Worm (Caenorhabditis elegans) whole organism, L1 larva: Measurements from ENCODE around the gene ula-1.

ENCODE experiments used
- C04F5.9 ChIP-seq: sonication (generic microtip); optimal IDR thresholded peaks from 2 replicates; lab custom pipeline; 2016; ENCODE audit warnings: missing genetic modification characterization, missing compliant biosample characterization
- F16B12.6 ChIP-seq: fragments of 150-350 bp; optimal IDR thresholded peaks from 2 replicates; lab custom pipeline; 2014; ENCODE audit warnings: missing biosample characterization, missing genetic modification characterization
- Y116A8C.19 ChIP-seq: sonication (generic microtip); optimal IDR thresholded peaks from 2 replicates; lab custom pipeline; 2016; ENCODE audit warnings: missing compliant biosample characterization, missing genetic modification characterization, borderline replicate concordance
- aha-1 ChIP-seq: fragments of 150-350 bp; optimal IDR thresholded peaks from 2 replicates; lab custom pipeline; 2014; ENCODE audit warnings: missing biosample characterization, missing genetic modification characterization
- alr-1 ChIP-seq: fragments of 200-800 bp; sonication (Bioruptor generic); optimal IDR thresholded peaks from 2 replicates; lab custom pipeline; 2018; ENCODE audit warnings: borderline replicate concordance, mild to moderate bottlenecking, missing genetic modification characterization, missing compliant biosample characterization
- aly-2 ChIP-seq: fragments of 150-350 bp; optimal IDR thresholded peaks from 2 replicates; lab custom pipeline; 2014; ENCODE audit warnings: missing biosample characterization, missing genetic modification characterization
- ceh-8 ChIP-seq: fragments of 200-800 bp; sonication (Bioruptor generic); optimal IDR thresholded peaks from 2 replicates; lab custom pipeline; 2018; ENCODE audit warnings: mild to moderate bottlenecking, missing genetic modification characterization, moderate library complexity, missing compliant biosample characterization
- ceh-82 ChIP-seq, 3 experiments: fragments of 150-350 bp in 1 of 3; sonication (generic microtip) in 2 of 3; optimal IDR thresholded peaks; 2 replicates each; lab custom pipeline; 2014 to 2017; ENCODE audit warnings: missing biosample characterization in 3 of 3, missing genetic modification characterization in 3 of 3
- ceh-88 ChIP-seq: fragments of 200-800 bp; sonication (Bioruptor generic); IDR thresholded peaks from 2 replicates; pipeline ENCODE4 v1.3.6; 2022; ENCODE audit warnings: missing genetic modification characterization, missing compliant biosample characterization
- ceh-90 ChIP-seq: sonication (generic microtip); optimal IDR thresholded peaks from 2 replicates; lab custom pipeline; 2016; ENCODE audit warnings: missing genetic modification characterization, missing compliant biosample characterization
- ces-1 ChIP-seq: fragments of 150-350 bp; optimal IDR thresholded peaks from 2 replicates; lab custom pipeline; 2014; ENCODE audit warnings: missing biosample characterization, missing genetic modification reagents, missing genetic modification characterization
- dsc-1 ChIP-seq: sonication (generic microtip); optimal IDR thresholded peaks from 2 replicates; lab custom pipeline; 2016; ENCODE audit warnings: mild to moderate bottlenecking, missing genetic modification characterization, missing compliant biosample characterization
- efl-1 ChIP-seq, 4 experiments: fragments of 150-350 bp; optimal IDR thresholded peaks in 3 of 4; peaks in 1 of 4; 1 replicate in 1 of 4; 2 replicates in 3 of 4; lab custom pipeline; 2014; ENCODE audit warnings: missing biosample characterization in 2 of 4, missing genetic modification characterization in 2 of 4, missing genetic modification reagents in 2 of 4
- elt-3 ChIP-seq, 6 experiments: fragments of 150-350 bp in 1 of 6; sonication (generic microtip); optimal IDR thresholded peaks; 2 replicates each; lab custom pipeline; 2017 to 2018; ENCODE audit warnings: missing biosample characterization in 6 of 6, missing genetic modification characterization in 6 of 6, inconsistent platforms in 1 of 6
- fkh-10 ChIP-seq: sonication (generic microtip); optimal IDR thresholded peaks from 2 replicates; lab custom pipeline; 2017; ENCODE audit warnings: missing biosample characterization, missing genetic modification reagents, missing genetic modification characterization
- grh-1 ChIP-seq: fragments of 200-800 bp; sonication (Bioruptor generic); IDR thresholded peaks from 2 replicates; pipeline ENCODE4 v1.3.6; 2022; ENCODE audit warnings: missing genetic modification reagents, missing genetic modification characterization, missing compliant biosample characterization
- hlh-17 ChIP-seq: fragments of 200-800 bp; sonication (Bioruptor generic); optimal IDR thresholded peaks from 2 replicates; lab custom pipeline; 2018; ENCODE audit warnings: missing genetic modification characterization, mild to moderate bottlenecking, missing compliant biosample characterization, moderate library complexity, borderline replicate concordance
- isw-1 ChIP-seq: fragments of 200-800 bp; sonication (Bioruptor generic); IDR thresholded peaks from 2 replicates; pipeline ENCODE4 v1.3.6; 2022; ENCODE audit warnings: missing genetic modification characterization, missing compliant biosample characterization
- jun-1 ChIP-seq: fragments of 150-350 bp; optimal IDR thresholded peaks from 2 replicates; lab custom pipeline; 2014; ENCODE audit warnings: missing biosample characterization, missing genetic modification reagents, missing genetic modification characterization
- lin-15B ChIP-seq: fragments of 150-350 bp; sonication (generic microtip); optimal IDR thresholded peaks from 3 replicates; lab custom pipeline; 2014; ENCODE audit warnings: missing biosample characterization, missing genetic modification characterization
- lin-39 ChIP-seq: fragments of 150-350 bp; optimal IDR thresholded peaks from 2 replicates; lab custom pipeline; 2014; ENCODE audit warnings: missing biosample characterization, missing genetic modification reagents, missing genetic modification characterization
- lir-3 ChIP-seq: sonication (generic microtip); optimal IDR thresholded peaks from 2 replicates; lab custom pipeline; 2016; ENCODE audit warnings: mild to moderate bottlenecking, missing genetic modification characterization, moderate library complexity, missing compliant biosample characterization; ENCODE audit not compliant: poor library complexity
- mab-9 ChIP-seq: fragments of 200-800 bp; sonication (Bioruptor generic); IDR thresholded peaks from 2 replicates; pipeline ENCODE4 v1.3.6; 2022; ENCODE audit warnings: missing genetic modification reagents, missing genetic modification characterization, missing compliant biosample characterization
- mdl-1 ChIP-seq, 2 experiments: fragments of 150-350 bp; optimal IDR thresholded peaks; 2 replicates each; lab custom pipeline; 2014 to 2017; ENCODE audit warnings: missing biosample characterization in 2 of 2, missing genetic modification characterization in 2 of 2, inconsistent platforms in 1 of 2
- mef-2 ChIP-seq: fragments of 150-350 bp; optimal IDR thresholded peaks from 2 replicates; lab custom pipeline; 2014; ENCODE audit warnings: missing biosample characterization, missing genetic modification characterization
- mep-1 ChIP-seq: fragments of 150-350 bp; optimal IDR thresholded peaks from 2 replicates; lab custom pipeline; 2014; ENCODE audit warnings: missing biosample characterization, missing genetic modification characterization
- nhr-12 ChIP-seq: sonication (generic microtip); optimal IDR thresholded peaks from 2 replicates; lab custom pipeline; 2017; ENCODE audit warnings: missing biosample characterization, missing genetic modification characterization
- nhr-28 ChIP-seq: fragments of 150-350 bp; optimal IDR thresholded peaks from 2 replicates; lab custom pipeline; 2014; ENCODE audit warnings: missing biosample characterization, missing genetic modification characterization
- nhr-71 ChIP-seq: sonication (generic microtip); optimal IDR thresholded peaks from 2 replicates; lab custom pipeline; 2016; ENCODE audit warnings: mild to moderate bottlenecking, missing genetic modification characterization, moderate library complexity, missing compliant biosample characterization
- nhr-76 ChIP-seq: sonication (generic microtip); optimal IDR thresholded peaks from 2 replicates; lab custom pipeline; 2017; ENCODE audit warnings: missing biosample characterization, missing genetic modification characterization
- nhr-77 ChIP-seq: fragments of 150-350 bp; optimal IDR thresholded peaks from 2 replicates; lab custom pipeline; 2014; ENCODE audit warnings: missing biosample characterization, missing genetic modification characterization
- nhr-84 ChIP-seq: sonication (generic microtip); optimal IDR thresholded peaks from 2 replicates; lab custom pipeline; 2017; ENCODE audit warnings: missing biosample characterization, missing genetic modification characterization
- pag-3 ChIP-seq: sonication (generic microtip); optimal IDR thresholded peaks from 2 replicates; lab custom pipeline; 2017; ENCODE audit warnings: missing genetic modification characterization, mild to moderate bottlenecking, missing compliant biosample characterization, antibody characterized with exemption, borderline replicate concordance; ENCODE audit not compliant: insufficient read depth
- pax-3 ChIP-seq: fragments of 200-800 bp; sonication (Bioruptor generic); optimal IDR thresholded peaks from 2 replicates; lab custom pipeline; 2018; ENCODE audit warnings: mild to moderate bottlenecking, missing genetic modification characterization, moderate library complexity, missing compliant biosample characterization
- skn-1 ChIP-seq: fragments of 150-350 bp; optimal IDR thresholded peaks from 2 replicates; lab custom pipeline; 2014; ENCODE audit warnings: missing biosample characterization, missing genetic modification characterization
- snpc-4 ChIP-seq: fragments of 150-350 bp; optimal IDR thresholded peaks from 2 replicates; lab custom pipeline; 2014; ENCODE audit warnings: missing biosample characterization, missing genetic modification characterization
- snu-23 ChIP-seq: sonication (generic microtip); optimal IDR thresholded peaks from 2 replicates; lab custom pipeline; 2016; ENCODE audit warnings: missing genetic modification characterization, missing compliant biosample characterization
- sptf-1 ChIP-seq: fragments of 150-350 bp; optimal IDR thresholded peaks from 2 replicates; lab custom pipeline; 2014; ENCODE audit warnings: missing biosample characterization, missing genetic modification characterization
- swsn-7 ChIP-seq: sonication (generic microtip); optimal IDR thresholded peaks from 2 replicates; lab custom pipeline; 2016; ENCODE audit warnings: missing genetic modification characterization, missing compliant biosample characterization
- tbx-2 ChIP-seq: sonication (generic microtip); optimal IDR thresholded peaks from 2 replicates; lab custom pipeline; 2016; ENCODE audit warnings: missing genetic modification characterization, missing compliant biosample characterization
- unc-130 ChIP-seq: fragments of 150-350 bp; optimal IDR thresholded peaks from 2 replicates; lab custom pipeline; 2017; ENCODE audit warnings: missing biosample characterization, missing genetic modification characterization, inconsistent platforms
- unc-30 ChIP-seq: sonication (generic microtip); optimal IDR thresholded peaks from 2 replicates; lab custom pipeline; 2017; ENCODE audit warnings: missing biosample characterization, missing genetic modification characterization
- unc-62 ChIP-seq: fragments of 150-350 bp; optimal IDR thresholded peaks from 2 replicates; lab custom pipeline; 2014; ENCODE audit warnings: missing biosample characterization, missing genetic modification reagents, missing genetic modification characterization
- unc-86 ChIP-seq: sonication (generic microtip); optimal IDR thresholded peaks from 2 replicates; lab custom pipeline; 2016; ENCODE audit warnings: missing genetic modification characterization, missing compliant biosample characterization
- xbp-1 ChIP-seq: sonication (generic microtip); optimal IDR thresholded peaks from 2 replicates; lab custom pipeline; 2016; ENCODE audit warnings: missing genetic modification characterization, missing compliant biosample characterization
- zip-4 ChIP-seq: fragments of 200-800 bp; sonication (Bioruptor generic); optimal IDR thresholded peaks from 2 replicates; lab custom pipeline; 2018; ENCODE audit warnings: mild to moderate bottlenecking, missing genetic modification characterization, moderate library complexity, missing compliant biosample characterization
- ztf-11 ChIP-seq, 2 experiments: sonication (generic microtip); optimal IDR thresholded peaks; 2 replicates each; lab custom pipeline; 2016 to 2017; ENCODE audit warnings: missing genetic modification characterization in 2 of 2, missing biosample characterization in 1 of 2, missing compliant biosample characterization in 1 of 2
- ztf-4 ChIP-seq: fragments of 150-350 bp; optimal IDR thresholded peaks from 2 replicates; lab custom pipeline; 2014; ENCODE audit warnings: missing biosample characterization, missing genetic modification characterization

The ula-1 gene

ce11 chrIII:4918906-4919305 is 1.2 kb downstream of the ula-1 start:
- TF ChIP-seq aly-2 (tag; lab: Kevin White, UChicago) (no peak), elt-3 (tag; optimal IDR thresholded peaks at IDR 0.05; lab: Kevin White, UChicago) (no peak), mef-2 (tag; lab: Kevin White, UChicago) (no peak), tbx-2 (tag; lab: Kevin White, UChicago) (no peak), ceh-90 (tag; lab: Kevin White, UChicago) (no peak), lin-39 (tag; lab: Kevin White, UChicago) (no peak), sptf-1 (tag; lab: Kevin White, UChicago) (no peak), jun-1 (no peak), nhr-77 (tag; lab: Kevin White, UChicago) (no peak)

DNA sequence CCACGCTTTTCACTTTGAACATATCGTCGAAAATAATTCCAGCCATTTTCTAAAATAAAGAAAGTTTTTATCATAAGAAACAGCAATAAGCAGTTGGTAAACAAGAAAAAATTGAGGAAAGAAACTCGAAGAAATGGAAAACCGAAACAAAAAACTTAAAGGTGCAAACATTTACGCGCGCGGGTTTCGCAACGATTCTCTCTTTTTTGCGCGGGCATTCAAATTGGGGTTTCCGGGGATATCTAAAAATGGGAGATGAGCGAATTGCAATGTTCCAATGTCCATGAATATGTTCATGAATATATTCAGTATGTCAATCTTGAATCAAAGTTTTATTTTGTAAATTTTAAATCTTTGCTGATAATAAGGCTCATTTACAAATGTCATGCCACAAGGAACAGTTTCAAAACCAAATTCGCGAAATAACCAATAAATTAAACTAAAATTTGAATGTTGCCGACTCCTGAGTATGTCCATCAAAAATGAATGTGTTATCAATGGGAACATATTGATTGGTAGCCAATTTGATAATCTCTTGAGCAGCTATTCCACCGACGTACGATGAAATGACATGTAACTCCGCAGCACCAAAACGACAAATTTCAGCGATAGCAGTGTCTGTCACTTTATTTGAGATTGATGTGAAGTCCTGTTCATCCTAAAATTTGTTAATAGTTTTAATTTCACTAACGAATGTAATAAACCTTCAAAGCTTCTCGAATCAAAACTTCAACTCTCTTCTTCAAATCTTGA is 2.0 kb downstream of the ula-1 start, which contains the start of gene rpb-8:
Gene rpb-8 (minus strand): TSS at position 49 of the 753 bp plus-strand sequence.
- TF ChIP-seq swsn-7 (tag; lab: Kevin White, UChicago) (peak; percentile 29), nhr-71 (peak; percentile 49), ceh-90 (tag; lab: Kevin White, UChicago) (peak; percentile 27), unc-86 (no peak), zip-4 (GFP tag; lab: Kevin White, UChicago) (peak; percentile 22), lin-15B (peak; percentile 46), unc-130 (tag; lab: Kevin White, UChicago) (peak; percentile 26), unc-30 (tag; lab: Kevin White, UChicago) (no peak), nhr-76 (tag; lab: Kevin White, UChicago) (no peak), ces-1 (GFP tag; lab: Kevin White, UChicago) (no peak), nhr-77 (tag; lab: Kevin White, UChicago) (peak; percentile 20), nhr-84 (tag; lab: Kevin White, UChicago) (no peak), lir-3 (tag; lab: Kevin White, UChicago) (peak; percentile 37), dsc-1 (tag; lab: Kevin White, UChicago) (no peak), ceh-82 (tag; optimal IDR thresholded peaks at IDR 0.05; lab: Kevin White, UChicago) (peak in 2 of 3 experiments; percentile 28 to 71), isw-1 (GFP tag; lab: Robert Waterston, UW) (peak; percentile 2; the same call in 1 of the 2 replicates), ceh-8 (no peak), mep-1 (tag; lab: Kevin White, UChicago) (no peak), ceh-88 (GFP tag; lab: Robert Waterston, UW) (no peak), xbp-1 (tag; lab: Kevin White, UChicago) (peak; percentile 29), alr-1 (tag; lab: Kevin White, UChicago) (no peak), unc-62 (GFP tag; lab: Kevin White, UChicago) (no peak), mef-2 (tag; lab: Kevin White, UChicago) (no peak), hlh-17 (no peak), C04F5.9 (tag; lab: Kevin White, UChicago) (no peak), jun-1 (no peak), ztf-11 (tag; optimal IDR thresholded peaks at IDR 0.05; lab: Kevin White, UChicago) (no peak), pax-3 (tag; lab: Kevin White, UChicago) (no peak), skn-1 (tag; lab: Kevin White, UChicago) (peak; percentile 53), snpc-4 (tag; lab: Kevin White, UChicago) (no peak), pag-3 (tag; lab: Kevin White, UChicago) (no peak), mdl-1 (tag; optimal IDR thresholded peaks at IDR 0.05; lab: Kevin White, UChicago) (peak in 1 of 2 experiments; percentile 20), grh-1 (GFP tag; lab: Robert Waterston, UW) (no peak), mab-9 (GFP tag; lab: Robert Waterston, UW) (no peak), elt-3 (tag; optimal IDR thresholded peaks at IDR 0.05; lab: Kevin White, UChicago) (peak in 1 of 6 experiments; percentile 23), F16B12.6 (tag; lab: Kevin White, UChicago) (no peak), fkh-10 (no peak), lin-39 (tag; lab: Kevin White, UChicago) (no peak), Y116A8C.19 (tag; lab: Kevin White, UChicago) (no peak), aha-1 (tag; lab: Kevin White, UChicago) (no peak), nhr-28 (tag; lab: Kevin White, UChicago) (no peak), ztf-4 (tag; lab: Kevin White, UChicago) (peak; percentile 7), aly-2 (tag; lab: Kevin White, UChicago) (no peak), snu-23 (GFP tag; lab: Kevin White, UChicago) (peak; percentile 54), efl-1 (optimal IDR thresholded peaks at IDR 0.05; lab: Kevin White, UChicago) (peak; percentile 87 to 93), efl-1 (GFP tag; optimal IDR thresholded peaks at IDR 0.05 in 1 of 2; lab: Kevin White, UChicago) (peak; percentile 93 to 99), nhr-12 (tag; lab: Kevin White, UChicago) (no peak)
